Fruit fly (Drosophila melanogaster) whole organism, prepupa: Measurements from ENCODE around the gene CG13064.

Experiments used
- Blimp-1 ChIP-seq: fragments of 200-800 bp; sonication (Bioruptor generic); optimal IDR thresholded peaks from 3 replicates; lab custom pipeline; 2017; ENCODE audit warnings: missing biosample characterization, missing genetic modification characterization, mild to moderate bottlenecking, moderate library complexity, missing genetic modification reagents
- CG10631 ChIP-seq: fragments of 200-800 bp; sonication (Bioruptor generic); optimal IDR thresholded peaks from 2 replicates; lab custom pipeline; 2016; ENCODE audit warnings: missing biosample characterization, missing genetic modification characterization
- CG1621 ChIP-seq: fragments of 200-800 bp; sonication (Bioruptor generic); optimal IDR thresholded peaks from 3 replicates; lab custom pipeline; 2018; ENCODE audit warnings: missing biosample characterization, mild to moderate bottlenecking, missing genetic modification characterization
- CG16779 ChIP-seq: fragments of 200-800 bp; sonication (Bioruptor generic); optimal IDR thresholded peaks from 3 replicates; lab custom pipeline; 2017; ENCODE audit warnings: missing biosample characterization, mild to moderate bottlenecking, missing genetic modification characterization
- CG31627 ChIP-seq: fragments of 200-800 bp; sonication (Bioruptor generic); optimal IDR thresholded peaks from 3 replicates; lab custom pipeline; 2016; ENCODE audit warnings: missing biosample characterization, missing genetic modification characterization
- CG34406 ChIP-seq: fragments of 200-800 bp; sonication (Bioruptor generic); optimal IDR thresholded peaks from 3 replicates; lab custom pipeline; 2016; ENCODE audit warnings: missing biosample characterization, missing genetic modification characterization
- CG3919 ChIP-seq: fragments of 200-800 bp; sonication (Bioruptor generic); optimal IDR thresholded peaks from 3 replicates; lab custom pipeline; 2016; ENCODE audit warnings: missing biosample characterization, missing genetic modification characterization
- CG6163 ChIP-seq: fragments of 200-800 bp; sonication (Bioruptor generic); IDR thresholded peaks from 3 replicates; pipeline ENCODE4 v1.3.6; 2022; ENCODE audit warnings: missing biosample characterization, missing genetic modification characterization
- CG6276 ChIP-seq: fragments of 200-800 bp; sonication (Bioruptor generic); optimal IDR thresholded peaks from 2 replicates; lab custom pipeline; 2017; ENCODE audit warnings: missing biosample characterization, mild to moderate bottlenecking, missing genetic modification characterization
- CG6808 ChIP-seq: fragments of 200-800 bp; sonication (Bioruptor generic); optimal IDR thresholded peaks from 3 replicates; lab custom pipeline; 2017; ENCODE audit warnings: missing biosample characterization, missing genetic modification characterization, mild to moderate bottlenecking, moderate library complexity, missing genetic modification reagents
- CG6854 ChIP-seq: fragments of 200-800 bp; sonication (Bioruptor generic); optimal IDR thresholded peaks from 2 replicates; lab custom pipeline; 2017; ENCODE audit warnings: missing biosample characterization, mild to moderate bottlenecking, missing genetic modification characterization
- CG7368 ChIP-seq: fragments of 200-800 bp; sonication (Bioruptor generic); optimal IDR thresholded peaks from 3 replicates; lab custom pipeline; 2016; ENCODE audit warnings: missing biosample characterization, missing genetic modification characterization
- CG8319 ChIP-seq: fragments of 200-800 bp; sonication (Bioruptor generic); optimal IDR thresholded peaks from 3 replicates; lab custom pipeline; 2016; ENCODE audit warnings: missing biosample characterization, missing genetic modification characterization
- CG9139 ChIP-seq: fragments of 200-800 bp; sonication (Bioruptor generic); optimal IDR thresholded peaks from 3 replicates; lab custom pipeline; 2017; ENCODE audit warnings: missing biosample characterization, mild to moderate bottlenecking, missing genetic modification characterization
- Eip75B ChIP-seq: fragments of 200-800 bp; sonication (Bioruptor generic); optimal IDR thresholded peaks from 3 replicates; lab custom pipeline; 2016; ENCODE audit warnings: missing biosample characterization, missing genetic modification characterization
- Ets21C ChIP-seq: fragments of 200-800 bp; sonication (Bioruptor generic); optimal IDR thresholded peaks from 3 replicates; lab custom pipeline; 2016; ENCODE audit warnings: missing biosample characterization, missing genetic modification characterization
- Hr38 ChIP-seq: sonication (Bioruptor generic); optimal IDR thresholded peaks from 2 replicates; lab custom pipeline; 2016; ENCODE audit warnings: missing biosample characterization, missing genetic modification characterization
- Hr4 ChIP-seq: fragments of 200-800 bp; sonication (Bioruptor generic); optimal IDR thresholded peaks from 3 replicates; lab custom pipeline; 2016; ENCODE audit warnings: missing biosample characterization, missing genetic modification characterization
- Lpt ChIP-seq: fragments of 200-800 bp; sonication (Bioruptor generic); optimal IDR thresholded peaks from 3 replicates; lab custom pipeline; 2016; ENCODE audit warnings: missing biosample characterization, missing genetic modification characterization
- Sox14 ChIP-seq: fragments of 200-800 bp; sonication (Bioruptor generic); optimal IDR thresholded peaks from 3 replicates; lab custom pipeline; 2016; ENCODE audit warnings: missing biosample characterization, missing genetic modification characterization
- Sox15 ChIP-seq: fragments of 200-800 bp; sonication (Bioruptor generic); optimal IDR thresholded peaks from 3 replicates; lab custom pipeline; 2016; ENCODE audit warnings: missing biosample characterization, missing genetic modification characterization
- achi ChIP-seq: fragments of 200-800 bp; sonication (Bioruptor generic); optimal IDR thresholded peaks from 3 replicates; lab custom pipeline; 2016; ENCODE audit warnings: missing biosample characterization, missing genetic modification characterization
- dac ChIP-seq: fragments of 200-800 bp; sonication (Bioruptor generic); optimal IDR thresholded peaks from 2 replicates; lab custom pipeline; 2017; ENCODE audit warnings: missing biosample characterization, mild to moderate bottlenecking, missing genetic modification characterization
- esn ChIP-seq: fragments of 200-800 bp; sonication (Bioruptor generic); optimal IDR thresholded peaks from 2 replicates; lab custom pipeline; 2016; ENCODE audit warnings: missing biosample characterization, mild to moderate bottlenecking, missing genetic modification characterization, moderate library complexity
- fd59A ChIP-seq: fragments of 200-800 bp; sonication (Bioruptor generic); optimal IDR thresholded peaks from 2 replicates; lab custom pipeline; 2017; ENCODE audit warnings: missing biosample characterization, mild to moderate bottlenecking, missing genetic modification characterization, missing genetic modification reagents
- fkh ChIP-seq: fragments of 200-800 bp; sonication (Bioruptor generic); optimal IDR thresholded peaks from 3 replicates; lab custom pipeline; 2017; ENCODE audit warnings: missing biosample characterization, mild to moderate bottlenecking, missing genetic modification characterization, moderate library complexity
- salr ChIP-seq, 2 experiments: fragments of 200-800 bp; sonication (Bioruptor generic); optimal IDR thresholded peaks; 3 replicates each; lab custom pipeline; 2016 to 2018; ENCODE audit warnings: missing biosample characterization in 2 of 2, missing genetic modification characterization in 2 of 2, mild to moderate bottlenecking in 1 of 2
- ss ChIP-seq, 2 experiments: fragments of 200-800 bp; sonication (Bioruptor generic); optimal IDR thresholded peaks; 2 replicates in 1 of 2; 3 replicates in 1 of 2; lab custom pipeline; 2017 to 2018; ENCODE audit warnings: mild to moderate bottlenecking in 2 of 2, missing biosample characterization in 2 of 2, missing genetic modification characterization in 2 of 2, moderate library complexity in 1 of 2
- svp ChIP-seq: fragments of 200-800 bp; sonication (Bioruptor generic); peaks from one replicate; lab custom pipeline; 2016; ENCODE audit warnings: missing biosample characterization, missing genetic modification characterization
- topi ChIP-seq: fragments of 200-800 bp; sonication (Bioruptor generic); optimal IDR thresholded peaks from 3 replicates; lab custom pipeline; 2016; ENCODE audit warnings: missing biosample characterization, missing genetic modification characterization

CG13064 gene

dm6 chr3L:16291678-16292077 lies 11.5 kb downstream of the CG13064 start:
- TF ChIP-seq CG6163 (GFP tag; lab: Robert Waterston, UW) (0 out of 3 replicates have a peak, but pooled peaks have one; percentile 30), CG3919 (GFP tag; lab: Kevin White, UChicago) (peak; percentile 22), fd59A (GFP tag; lab: Kevin White, UChicago) (no peak)

- TF ChIP-seq Eip75B (GFP tag; lab: Kevin White, UChicago), result no peak
- TF ChIP-seq CG1621 (tag; lab: Kevin White, UChicago), result no peak
- no peak for TF ChIP-seq Ets21C
- no peak for TF ChIP-seq salr (GFP tag; optimal IDR thresholded peaks at IDR 0.05; lab: Kevin White, UChicago)
- no peak for TF ChIP-seq CG31627 (GFP tag; lab: Kevin White, UChicago)
- TF ChIP-seq Sox14 (GFP tag; lab: Kevin White, UChicago), result no peak
- no peak for TF ChIP-seq esn (GFP tag; lab: Kevin White, UChicago)
- no peak for TF ChIP-seq CG16779 (tag; lab: Kevin White, UChicago)
- no peak for TF ChIP-seq svp (GFP tag; lab: Kevin White, UChicago)
- no peak for TF ChIP-seq CG8319 (GFP tag; lab: Kevin White, UChicago)
- no peak for TF ChIP-seq CG6808 (GFP tag; lab: Kevin White, UChicago)
- no peak for TF ChIP-seq fkh (GFP tag; lab: Kevin White, UChicago)
- TF ChIP-seq CG10631, result no peak
- no peak for TF ChIP-seq Hr4 (GFP tag; lab: Kevin White, UChicago)
- TF ChIP-seq Lpt (GFP tag; lab: Kevin White, UChicago), result no peak
- TF ChIP-seq, all 60 proteins: peak for 0
Observed at dm6 chr3L:16295447-16295846, 15.2 kb downstream of the CG13064 start, which contains the start of gene CG4962. Gene CG4962, minus strand, starts transcription at chr3L:16295547.

- TF ChIP-seq CG6276 (no peak), CG34406 (GFP tag; lab: Kevin White, UChicago) (no peak), CG7368 (GFP tag; lab: Kevin White, UChicago) (no peak), Hr38 (no peak), CG6854 (no peak), ss (GFP tag; optimal IDR thresholded peaks at IDR 0.05; lab: Kevin White, UChicago) (no peak), svp (GFP tag; lab: Kevin White, UChicago) (no peak), achi (GFP tag; lab: Kevin White, UChicago) (no peak), Eip75B (GFP tag; lab: Kevin White, UChicago) (no peak)
Observed at dm6 chr3L:16301153-16301552, 20.9 kb downstream of the CG13064 start, which contains the start of gene CG4982. Gene CG4982, plus strand, starts transcription at chr3L:16301453.

- TF ChIP-seq CG9139 (no peak), esn (GFP tag; lab: Kevin White, UChicago) (no peak), dac (GFP tag; lab: Kevin White, UChicago) (no peak), Ets21C (no peak), Sox15 (GFP tag; lab: Kevin White, UChicago) (no peak), Blimp-1 (GFP tag; lab: Kevin White, UChicago) (peak; percentile 41)
Observed at dm6 chr3L:16303078-16303477, 22.9 kb downstream of the CG13064 start, which contains the start of gene CG13044. Gene CG13044, minus strand, starts transcription at chr3L:16303178.

dm6 chr3L:16303982-16304381 lies 23.8 kb downstream of the CG13064 start, which contains the start of gene CG43249:
Gene CG43249, plus strand, starts transcription at chr3L:16304282.
- no peak for TF ChIP-seq topi
